Worm (Caenorhabditis elegans) whole organism, young adult: Measurements from ENCODE around the gene W02A2.5.

Source experiments
- B0019.2 ChIP-seq: fragments of 200-800 bp; sonication (Bioruptor generic); conservative IDR thresholded peaks from 2 replicates; pipeline ENCODE4 v1.3.6; 2022; ENCODE audit warnings: missing genetic modification reagents, missing genetic modification characterization, missing compliant biosample characterization
- fkh-3 ChIP-seq: sonication (generic microtip); optimal IDR thresholded peaks from 2 replicates; lab custom pipeline; 2016; ENCODE audit warnings: mild to moderate bottlenecking, missing genetic modification characterization, missing compliant biosample characterization
- ztf-28 ChIP-seq: fragments of 200-800 bp; sonication (Bioruptor generic); IDR thresholded peaks from 2 replicates; pipeline ENCODE4 v1.3.6; 2022; ENCODE audit warnings: missing genetic modification reagents, missing genetic modification characterization, missing compliant biosample characterization

- TF ChIP-seq B0019.2 (GFP tag; lab: Robert Waterston, UW) (no peak), ztf-28 (GFP tag; lab: Robert Waterston, UW) (no peak), fkh-3 (tag; lab: Kevin White, UChicago) (no peak)
These were observed 29.0 kb downstream of the W02A2.5 start, which contains the start of gene Y62E10A.6 for ce11 chrIV:13371699-13372098.
